Worm (Caenorhabditis elegans) whole organism, L3 larva: ENCODE measurements around the gene C05C10.2.
A peak's percentile ranks its signal among the peaks of the same experiment; 100 is the strongest.

ENCODE experiments used
- R02D3.7 ChIP-seq: fragments of 150-350 bp; optimal IDR thresholded peaks from 2 replicates; lab custom pipeline; 2014; ENCODE audit warnings: missing biosample characterization, missing genetic modification characterization
- ZK546.5 ChIP-seq: sonication (generic microtip); optimal IDR thresholded peaks from 2 replicates; lab custom pipeline; 2017; ENCODE audit warnings: missing biosample characterization, missing genetic modification characterization
- aly-2 ChIP-seq: fragments of 150-350 bp; optimal IDR thresholded peaks from 2 replicates; lab custom pipeline; 2014; ENCODE audit warnings: missing biosample characterization, missing genetic modification characterization
- ama-1 ChIP-seq: fragments of 150-350 bp; optimal IDR thresholded peaks from 2 replicates; lab custom pipeline; 2018
- ceh-16 ChIP-seq: sonication (generic microtip); optimal IDR thresholded peaks from 2 replicates; lab custom pipeline; 2017; ENCODE audit warnings: missing biosample characterization, missing genetic modification characterization
- ceh-28 ChIP-seq: fragments of 150-350 bp; optimal IDR thresholded peaks from 2 replicates; lab custom pipeline; 2014; ENCODE audit warnings: missing biosample characterization, missing genetic modification reagents, missing genetic modification characterization
- ceh-82 ChIP-seq: fragments of 150-350 bp; optimal IDR thresholded peaks from 2 replicates; lab custom pipeline; 2014; ENCODE audit warnings: missing biosample characterization, missing genetic modification characterization
- elt-2 ChIP-seq: sonication (generic microtip); optimal IDR thresholded peaks from 2 replicates; lab custom pipeline; 2016; ENCODE audit warnings: missing genetic modification reagents, mild to moderate bottlenecking, missing genetic modification characterization, missing compliant biosample characterization
- elt-3 ChIP-seq, 3 experiments: fragments of 150-350 bp in 1 of 3; sonication (generic microtip) in 2 of 3; optimal IDR thresholded peaks; 2 replicates in 2 of 3; 4 replicates in 1 of 3; lab custom pipeline; 2014 to 2017; ENCODE audit warnings: missing biosample characterization in 3 of 3, missing genetic modification characterization in 3 of 3
- fos-1 ChIP-seq: fragments of 150-350 bp; optimal IDR thresholded peaks from 2 replicates; lab custom pipeline; 2014; ENCODE audit warnings: missing biosample characterization, missing genetic modification characterization
- hmg-11 ChIP-seq: sonication (generic microtip); optimal IDR thresholded peaks from 2 replicates; lab custom pipeline; 2016; ENCODE audit warnings: missing genetic modification characterization, missing compliant biosample characterization
- jun-1 ChIP-seq: fragments of 150-350 bp; optimal IDR thresholded peaks from 2 replicates; lab custom pipeline; 2014; ENCODE audit warnings: missing biosample characterization, missing genetic modification reagents, missing genetic modification characterization
- lin-15B ChIP-seq: fragments of 150-350 bp; optimal IDR thresholded peaks from 2 replicates; lab custom pipeline; 2014; ENCODE audit warnings: missing biosample characterization, missing genetic modification characterization
- mml-1 ChIP-seq: fragments of 150-350 bp; sonication (generic microtip); optimal IDR thresholded peaks from 3 replicates; lab custom pipeline; 2014; ENCODE audit warnings: missing biosample characterization, missing genetic modification characterization
- nfya-1 ChIP-seq: sonication (generic microtip); optimal IDR thresholded peaks from 2 replicates; lab custom pipeline; 2017; ENCODE audit warnings: missing genetic modification characterization, mild to moderate bottlenecking, missing compliant biosample characterization, antibody characterized with exemption, moderate library complexity; ENCODE audit not compliant: insufficient read depth
- nhr-11 ChIP-seq: fragments of 150-350 bp; optimal IDR thresholded peaks from 2 replicates; lab custom pipeline; 2014; ENCODE audit warnings: missing biosample characterization, missing genetic modification characterization
- nhr-12 ChIP-seq: fragments of 150-350 bp; optimal IDR thresholded peaks from 2 replicates; lab custom pipeline; 2014; ENCODE audit warnings: missing biosample characterization, missing genetic modification characterization
- nhr-23 ChIP-seq: fragments of 150-350 bp; optimal IDR thresholded peaks from 2 replicates; lab custom pipeline; 2014; ENCODE audit warnings: missing biosample characterization, missing genetic modification reagents, missing genetic modification characterization
- nhr-237 ChIP-seq: fragments of 150-350 bp; optimal IDR thresholded peaks from 2 replicates; lab custom pipeline; 2014; ENCODE audit warnings: missing biosample characterization, missing genetic modification characterization
- nhr-25 ChIP-seq: sonication (generic microtip); optimal IDR thresholded peaks from 2 replicates; lab custom pipeline; 2017; ENCODE audit warnings: missing biosample characterization, missing genetic modification characterization
- pha-4 ChIP-seq: fragments of 150-350 bp; optimal IDR thresholded peaks from 2 replicates; lab custom pipeline; 2014; ENCODE audit warnings: missing biosample characterization, missing genetic modification reagents, missing genetic modification characterization
- pqm-1 ChIP-seq: fragments of 150-350 bp; optimal IDR thresholded peaks from 2 replicates; lab custom pipeline; 2017; ENCODE audit warnings: missing biosample characterization, missing genetic modification characterization, inconsistent platforms
- sea-2 ChIP-seq: fragments of 150-350 bp; sonication (generic microtip); optimal IDR thresholded peaks from 4 replicates; lab custom pipeline; 2014; ENCODE audit warnings: missing biosample characterization, missing genetic modification reagents, missing genetic modification characterization
- snpc-4 ChIP-seq: fragments of 150-350 bp; optimal IDR thresholded peaks from 2 replicates; lab custom pipeline; 2014; ENCODE audit warnings: missing biosample characterization, missing genetic modification characterization
- tbx-2 ChIP-seq: sonication (generic microtip); optimal IDR thresholded peaks from 2 replicates; lab custom pipeline; 2016; ENCODE audit warnings: mild to moderate bottlenecking, missing genetic modification characterization, missing compliant biosample characterization
- unc-62 ChIP-seq: fragments of 150-350 bp; sonication (generic microtip); optimal IDR thresholded peaks from 4 replicates; lab custom pipeline; 2014; ENCODE audit warnings: missing biosample characterization, missing genetic modification reagents, missing genetic modification characterization
- zag-1 ChIP-seq: fragments of 150-350 bp; optimal IDR thresholded peaks from 2 replicates; lab custom pipeline; 2014; ENCODE audit warnings: missing biosample characterization, missing genetic modification characterization
- ztf-11 ChIP-seq: fragments of 150-350 bp; optimal IDR thresholded peaks from 2 replicates; lab custom pipeline; 2014; ENCODE audit warnings: missing biosample characterization, missing genetic modification characterization
- ztf-4 ChIP-seq: fragments of 150-350 bp; optimal IDR thresholded peaks from 2 replicates; lab custom pipeline; 2014; ENCODE audit warnings: missing biosample characterization, missing genetic modification characterization

The C05C10.2 gene

ce11 chrII:9921622-9922269 lies at the start of gene C05C10.2:
TSS of gene C05C10.2 (plus strand) at chrII:9922219.
- TF ChIP-seq nfya-1 (tag; lab: Kevin White, UChicago) (peak; percentile 35), nhr-23 (tag; lab: Kevin White, UChicago) (no peak), fos-1 (tag; lab: Kevin White, UChicago) (no peak), ztf-4 (tag; lab: Kevin White, UChicago) (no peak)
- TF ChIP-seq, all 47 proteins: peak for 1

ce11 chrII:9872961-9873360 lies 49.1 kb upstream of the C05C10.2 start, which contains the start of gene chil-8:
TSS of gene chil-8 (minus strand) at chrII:9873061.
- TF ChIP-seq nfya-1 (tag; lab: Kevin White, UChicago) = no peak
- no peak for TF ChIP-seq ama-1
- no peak for TF ChIP-seq nhr-25 (tag; lab: Kevin White, UChicago)
- TF ChIP-seq nhr-23 (tag; lab: Kevin White, UChicago) = no peak
- no peak for TF ChIP-seq ceh-28 (tag; lab: Kevin White, UChicago)
- TF ChIP-seq R02D3.7 (tag; lab: Kevin White, UChicago) = no peak
- no peak for TF ChIP-seq mml-1 (tag; lab: Kevin White, UChicago)
- TF ChIP-seq unc-62 (GFP tag; lab: Kevin White, UChicago) = no peak
- TF ChIP-seq ztf-4 (tag; lab: Kevin White, UChicago) = no peak
- no peak for TF ChIP-seq nhr-12 (tag; lab: Kevin White, UChicago)
- TF ChIP-seq jun-1 (tag; lab: Kevin White, UChicago) = no peak
- no peak for TF ChIP-seq elt-3 (tag; optimal IDR thresholded peaks at IDR 0.05; lab: Kevin White, UChicago)
- TF ChIP-seq nhr-11 (tag; lab: Kevin White, UChicago) = no peak
- no peak for TF ChIP-seq elt-2 (tag; lab: Kevin White, UChicago)
- TF ChIP-seq lin-15B (tag; lab: Kevin White, UChicago) = no peak

- TF ChIP-seq nhr-237 (tag; lab: Kevin White, UChicago) (no peak), nhr-23 (tag; lab: Kevin White, UChicago) (no peak), ceh-82 (tag; lab: Kevin White, UChicago) (no peak), hmg-11 (tag; lab: Kevin White, UChicago) (no peak), ceh-16 (tag; lab: Kevin White, UChicago) (no peak), tbx-2 (no peak), snpc-4 (no peak), elt-3 (tag; optimal IDR thresholded peaks at IDR 0.05; lab: Kevin White, UChicago) (no peak), sea-2 (GFP tag; lab: Kevin White, UChicago) (no peak), nhr-25 (tag; lab: Kevin White, UChicago) (no peak), pqm-1 (tag; lab: Kevin White, UChicago) (no peak), fos-1 (tag; lab: Kevin White, UChicago) (no peak), nfya-1 (tag; lab: Kevin White, UChicago) (no peak), zag-1 (tag; lab: Kevin White, UChicago) (no peak), pha-4 (tag; lab: Kevin White, UChicago) (no peak)
These were observed 47.4 kb upstream of the C05C10.2 start, which contains the start of the genes chil-2 and ctsa-3.2 for ce11 chrII:9874508-9875229. TSS of gene chil-2 (minus strand) at chrII:9874608. TSS of gene ctsa-3.2 (plus strand) at chrII:9875179.

- no peak for TF ChIP-seq aly-2 (tag; lab: Kevin White, UChicago)
- TF ChIP-seq nhr-12 (tag; lab: Kevin White, UChicago) = no peak
- TF ChIP-seq pqm-1 (tag; lab: Kevin White, UChicago) = no peak
- TF ChIP-seq nhr-23 (tag; lab: Kevin White, UChicago) = peak; percentile 32
- TF ChIP-seq ZK546.5 = no peak
- no peak for TF ChIP-seq pha-4 (tag; lab: Kevin White, UChicago)
- TF ChIP-seq nhr-11 (tag; lab: Kevin White, UChicago) = no peak
- no peak for TF ChIP-seq lin-15B (tag; lab: Kevin White, UChicago)
These were observed 42.2 kb upstream of the C05C10.2 start for ce11 chrII:9879815-9880214.

ce11 chrII:9880826-9881225 lies 41.2 kb upstream of the C05C10.2 start, which contains the start of gene C08H9.15:
TSS of gene C08H9.15 (plus strand) at chrII:9881193.
- no peak for TF ChIP-seq ztf-11 (tag; lab: Kevin White, UChicago)
- no peak for TF ChIP-seq nfya-1 (tag; lab: Kevin White, UChicago)
- TF ChIP-seq nhr-25 (tag; lab: Kevin White, UChicago) = peak; percentile 30
- TF ChIP-seq nhr-237 (tag; lab: Kevin White, UChicago) = no peak
